Fruit fly (Drosophila melanogaster): ENCODE results near the gene CG17107.

DNA sequence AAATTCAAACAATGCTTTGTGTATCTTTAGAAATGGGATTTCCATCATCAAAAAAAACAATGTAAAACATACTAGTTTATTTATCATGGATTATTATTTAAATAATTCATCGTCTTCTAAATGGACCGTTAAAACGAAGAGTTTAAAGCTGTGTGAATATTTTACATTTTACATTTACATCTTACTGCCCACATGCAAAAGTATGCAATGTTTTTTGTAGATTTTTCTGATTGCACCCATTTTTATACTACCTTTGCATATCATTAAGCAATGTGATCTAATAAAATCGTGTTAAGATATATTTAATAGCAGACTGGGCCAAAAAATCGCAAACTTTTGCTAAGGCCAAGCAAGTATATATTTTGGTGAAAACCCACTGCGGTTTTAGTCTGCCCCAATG, 10.2 kb upstream of the CG17107 start:
- TF ChIP-seq CG8159 (tag; optimal IDR thresholded peaks at IDR 0.05) (no peak), CG34367 (tag; optimal IDR thresholded peaks at IDR 0.05) (no peak), fd96Ca (GFP tag; IDR thresholded peaks at IDR 0.05) (no peak), EcR (GFP tag; optimal IDR thresholded peaks at IDR 0.05) (no peak)

All from whole organism, pupa.